Worm (Caenorhabditis elegans) whole organism, L3 larva: ENCODE measurements around the gene fipr-25.

ENCODE experiments used
- elt-2 ChIP-seq: sonication (generic microtip); optimal IDR thresholded peaks from 2 replicates; lab custom pipeline; 2016; ENCODE audit warnings: missing genetic modification reagents, mild to moderate bottlenecking, missing genetic modification characterization, missing compliant biosample characterization
- fos-1 ChIP-seq: fragments of 150-350 bp; optimal IDR thresholded peaks from 2 replicates; lab custom pipeline; 2014; ENCODE audit warnings: missing biosample characterization, missing genetic modification characterization
- lin-15B ChIP-seq: fragments of 150-350 bp; optimal IDR thresholded peaks from 2 replicates; lab custom pipeline; 2014; ENCODE audit warnings: missing biosample characterization, missing genetic modification characterization
- nhr-43 ChIP-seq: sonication (generic microtip); optimal IDR thresholded peaks from 2 replicates; lab custom pipeline; 2016; ENCODE audit warnings: mild to moderate bottlenecking, missing genetic modification characterization, missing compliant biosample characterization; ENCODE audit not compliant: poor library complexity, severe bottlenecking
- tbx-2 ChIP-seq: sonication (generic microtip); optimal IDR thresholded peaks from 2 replicates; lab custom pipeline; 2016; ENCODE audit warnings: mild to moderate bottlenecking, missing genetic modification characterization, missing compliant biosample characterization
- unc-39 ChIP-seq: sonication (generic microtip); optimal IDR thresholded peaks from 4 replicates; lab custom pipeline; 2017; ENCODE audit warnings: missing biosample characterization, missing genetic modification characterization

- TF ChIP-seq nhr-43 (tag; lab: Kevin White, UChicago) (no peak), fos-1 (tag; lab: Kevin White, UChicago) (no peak), elt-2 (tag; lab: Kevin White, UChicago) (no peak), lin-15B (no peak), unc-39 (tag; lab: Kevin White, UChicago) (no peak), tbx-2 (tag; lab: Kevin White, UChicago) (no peak)
Observed at ce11 chrV:2004659-2005058, 47.4 kb downstream of the fipr-25 start, which contains the start of gene cysl-4.
